Worm (Caenorhabditis elegans): ENCODE results near the gene mrp-5.

The mrp-5 gene

ce11 chrX:14958401-14958800 lies 12.3 kb upstream of the mrp-5 start:
- TF ChIP-seq T22C8.4 (GFP tag; IDR thresholded peaks at IDR 0.05) (no peak), cog-1 (tag; optimal IDR thresholded peaks at IDR 0.05) (no peak), flt-1 (GFP tag; IDR thresholded peaks at IDR 0.05) (no peak), ref-1 (GFP tag; conservative IDR thresholded peaks at IDR 0.05) (no peak), klf-2 (GFP tag; conservative IDR thresholded peaks at IDR 0.05) (no peak), tab-1 (GFP tag; IDR thresholded peaks at IDR 0.05) (no peak), ztf-23 (GFP tag; IDR thresholded peaks at IDR 0.05) (no peak)

- TF ChIP-seq tab-1 (GFP tag; IDR thresholded peaks at IDR 0.05), result no peak
- TF ChIP-seq ref-1 (GFP tag; conservative IDR thresholded peaks at IDR 0.05), result no peak
- no peak for TF ChIP-seq klf-2 (GFP tag; conservative IDR thresholded peaks at IDR 0.05)
- TF ChIP-seq ztf-23 (GFP tag; IDR thresholded peaks at IDR 0.05), result no peak
- TF ChIP-seq med-1 (GFP tag; optimal IDR thresholded peaks at IDR 0.05; ENCODE audit: insufficient read depth), result no peak
- no peak for TF ChIP-seq T22C8.4 (GFP tag; IDR thresholded peaks at IDR 0.05)
- no peak for TF ChIP-seq ztf-29 (GFP tag; IDR thresholded peaks at IDR 0.05)
- no peak for TF ChIP-seq flt-1 (GFP tag; IDR thresholded peaks at IDR 0.05)
- TF ChIP-seq cog-1 (tag; optimal IDR thresholded peaks at IDR 0.05), result no peak
Measured at ce11 chrX:14957176-14957575, 11.1 kb upstream of the mrp-5 start.

- no peak for TF ChIP-seq flt-1 (GFP tag; IDR thresholded peaks at IDR 0.05)
- no peak for TF ChIP-seq med-1 (GFP tag; optimal IDR thresholded peaks at IDR 0.05; ENCODE audit: insufficient read depth)
- TF ChIP-seq tab-1 (GFP tag; IDR thresholded peaks at IDR 0.05), result no peak
- no peak for TF ChIP-seq cog-1 (tag; optimal IDR thresholded peaks at IDR 0.05)
- no peak for TF ChIP-seq klf-2 (GFP tag; conservative IDR thresholded peaks at IDR 0.05)
- no peak for TF ChIP-seq ref-1 (GFP tag; conservative IDR thresholded peaks at IDR 0.05)
- no peak for TF ChIP-seq ztf-23 (GFP tag; IDR thresholded peaks at IDR 0.05)
- no peak for TF ChIP-seq ztf-29 (GFP tag; IDR thresholded peaks at IDR 0.05)
- TF ChIP-seq T22C8.4 (GFP tag; IDR thresholded peaks at IDR 0.05), result no peak
Measured at ce11 chrX:14954548-14954947, 8.4 kb upstream of the mrp-5 start, which contains the start of gene pag-3. Gene pag-3 (minus strand): TSS chrX:14954648.

ce11 chrX:14951797-14952196 lies 5.7 kb upstream of the mrp-5 start:
- no peak for TF ChIP-seq klf-2 (GFP tag; conservative IDR thresholded peaks at IDR 0.05)
- TF ChIP-seq cog-1 (tag; optimal IDR thresholded peaks at IDR 0.05), result no peak
- no peak for TF ChIP-seq flt-1 (GFP tag; IDR thresholded peaks at IDR 0.05)
- TF ChIP-seq med-1 (GFP tag; optimal IDR thresholded peaks at IDR 0.05; ENCODE audit: insufficient read depth), result no peak
- TF ChIP-seq tab-1 (GFP tag; IDR thresholded peaks at IDR 0.05), result no peak
- no peak for TF ChIP-seq ztf-23 (GFP tag; IDR thresholded peaks at IDR 0.05)
- TF ChIP-seq ref-1 (GFP tag; conservative IDR thresholded peaks at IDR 0.05), result no peak
- no peak for TF ChIP-seq ztf-29 (GFP tag; IDR thresholded peaks at IDR 0.05)

ce11 chrX:14947355-14947668 lies 1.2 kb upstream of the mrp-5 start:
- no peak for TF ChIP-seq ztf-23 (GFP tag; IDR thresholded peaks at IDR 0.05)
- no peak for TF ChIP-seq med-1 (GFP tag; optimal IDR thresholded peaks at IDR 0.05; ENCODE audit: insufficient read depth)
- TF ChIP-seq flt-1 (GFP tag; IDR thresholded peaks at IDR 0.05), result no peak
- TF ChIP-seq klf-2 (GFP tag; conservative IDR thresholded peaks at IDR 0.05), result no peak
- no peak for TF ChIP-seq ztf-29 (GFP tag; IDR thresholded peaks at IDR 0.05)
- no peak for TF ChIP-seq cog-1 (tag; optimal IDR thresholded peaks at IDR 0.05)
- no peak for TF ChIP-seq ref-1 (GFP tag; conservative IDR thresholded peaks at IDR 0.05)
- no peak for TF ChIP-seq T22C8.4 (GFP tag; IDR thresholded peaks at IDR 0.05)
- TF ChIP-seq tab-1 (GFP tag; IDR thresholded peaks at IDR 0.05), result no peak

ce11 chrX:14946464-14947354 lies 592 bp upstream of the mrp-5 start:
- 0 out of 2 replicates have a peak, but pooled peaks have one; percentile 12 for TF ChIP-seq ztf-29 (GFP tag; IDR thresholded peaks at IDR 0.05)
- TF ChIP-seq klf-2 (GFP tag; conservative IDR thresholded peaks at IDR 0.05), result no peak

ce11 chrX:14938188-14938587 lies 7.9 kb downstream of the mrp-5 start:
- TF ChIP-seq ztf-29 (GFP tag; IDR thresholded peaks at IDR 0.05), result no peak

ce11 chrX:14931443-14931842 lies 14.7 kb downstream of the mrp-5 start:
- no peak for TF ChIP-seq flt-1 (GFP tag; IDR thresholded peaks at IDR 0.05)
- TF ChIP-seq tab-1 (GFP tag; IDR thresholded peaks at IDR 0.05), result no peak
- no peak for TF ChIP-seq T22C8.4 (GFP tag; IDR thresholded peaks at IDR 0.05)
- no peak for TF ChIP-seq ztf-23 (GFP tag; IDR thresholded peaks at IDR 0.05)
- TF ChIP-seq ztf-29 (GFP tag; IDR thresholded peaks at IDR 0.05), result no peak
- TF ChIP-seq klf-2 (GFP tag; conservative IDR thresholded peaks at IDR 0.05), result no peak
- no peak for TF ChIP-seq ref-1 (GFP tag; conservative IDR thresholded peaks at IDR 0.05)

ce11 chrX:14929512-14929911 lies 16.6 kb downstream of the mrp-5 start:
- no peak for TF ChIP-seq ztf-29 (GFP tag; IDR thresholded peaks at IDR 0.05)
- no peak for TF ChIP-seq T22C8.4 (GFP tag; IDR thresholded peaks at IDR 0.05)
- TF ChIP-seq cog-1 (tag; optimal IDR thresholded peaks at IDR 0.05), result no peak
- TF ChIP-seq ref-1 (GFP tag; conservative IDR thresholded peaks at IDR 0.05), result no peak

- TF ChIP-seq tab-1 (GFP tag; IDR thresholded peaks at IDR 0.05) (no peak), klf-2 (GFP tag; conservative IDR thresholded peaks at IDR 0.05) (no peak), med-1 (GFP tag; optimal IDR thresholded peaks at IDR 0.05; ENCODE audit: insufficient read depth) (no peak), ref-1 (GFP tag; conservative IDR thresholded peaks at IDR 0.05) (no peak), T22C8.4 (GFP tag; IDR thresholded peaks at IDR 0.05) (no peak), ztf-29 (GFP tag; IDR thresholded peaks at IDR 0.05) (no peak), ztf-23 (GFP tag; IDR thresholded peaks at IDR 0.05) (no peak), flt-1 (GFP tag; IDR thresholded peaks at IDR 0.05) (no peak), cog-1 (tag; optimal IDR thresholded peaks at IDR 0.05) (no peak)
Measured at ce11 chrX:14928854-14929253, 17.3 kb downstream of the mrp-5 start, which contains the start of gene ntr-2. Gene ntr-2 (minus strand): TSS chrX:14928954.
